Worm (Caenorhabditis elegans): Measurements from ENCODE around the gene dop-3.

- TF ChIP-seq zfh-2 (GFP tag; conservative IDR thresholded peaks at IDR 0.05) (no peak), F23B12.7 (tag; optimal IDR thresholded peaks at IDR 0.05; ENCODE audit: insufficient read depth) (no peak), snpc-4 (GFP tag; optimal IDR thresholded peaks at IDR 0.05) (no peak), snpc-4 (tag; optimal IDR thresholded peaks at IDR 0.05) (no peak), B0035.1 (tag; optimal IDR thresholded peaks at IDR 0.05) (no peak), ama-1 (optimal IDR thresholded peaks at IDR 0.05) (no peak), ama-1 (GFP tag; optimal IDR thresholded peaks at IDR 0.05) (no peak)
Measured at ce11 chrX:6601967-6602366, 32.4 kb upstream of the dop-3 start.
